Worm (Caenorhabditis elegans) whole organism, dauer: ENCODE data around the gene Y71H2AM.20.

Experiments
- unc-62 ChIP-seq: sonication (generic microtip); optimal IDR thresholded peaks from 2 replicates; lab custom pipeline; 2017; ENCODE audit warnings: missing biosample characterization, missing genetic modification reagents, missing genetic modification characterization

The Y71H2AM.20 gene

DNA sequence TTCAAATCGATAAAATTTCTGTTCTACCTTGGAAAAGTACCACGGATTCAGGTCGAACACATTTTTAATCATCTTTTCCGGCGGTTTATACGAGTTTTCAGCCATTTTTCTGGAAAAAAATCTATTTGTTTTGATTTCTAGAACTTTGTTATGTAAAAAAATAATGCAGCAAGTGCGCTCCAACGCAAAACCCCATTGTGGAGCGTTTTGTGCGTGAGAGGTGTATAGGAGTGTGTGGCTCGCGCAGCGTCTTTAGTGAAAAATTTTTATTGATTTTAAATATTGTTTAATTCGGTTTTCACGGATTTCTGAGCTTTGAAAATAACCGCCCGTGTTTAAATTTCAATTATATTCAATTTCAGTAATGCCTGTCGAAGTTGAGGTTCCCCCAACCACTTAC lies at the start of gene Y71H2AM.20:
Gene Y71H2AM.20 (minus strand): TSS at position 109 of the 400 bp plus-strand sequence.
- no peak for TF ChIP-seq unc-62 (GFP tag; lab: Kevin White, UChicago)

DNA sequence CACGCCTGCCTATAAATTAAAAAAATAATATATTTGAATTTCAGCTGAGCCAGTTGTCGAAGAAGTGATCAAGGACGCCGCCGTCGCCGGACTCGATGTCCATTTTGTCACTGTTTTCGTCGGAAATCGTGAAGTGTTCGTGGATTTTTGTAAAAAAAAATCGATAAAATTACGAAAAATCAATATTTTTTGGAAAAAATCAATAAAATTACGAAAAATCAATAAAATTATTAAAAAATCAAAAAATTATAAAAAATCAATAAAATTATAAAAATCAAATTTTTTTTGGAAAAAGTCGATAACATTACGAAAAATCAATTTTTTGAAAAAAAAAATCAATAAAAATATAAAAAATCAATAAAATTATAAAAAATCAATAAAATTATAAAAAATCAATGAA lies 49.2 kb upstream of the Y71H2AM.20 start:
- no peak for TF ChIP-seq unc-62 (GFP tag; lab: Kevin White, UChicago)

DNA sequence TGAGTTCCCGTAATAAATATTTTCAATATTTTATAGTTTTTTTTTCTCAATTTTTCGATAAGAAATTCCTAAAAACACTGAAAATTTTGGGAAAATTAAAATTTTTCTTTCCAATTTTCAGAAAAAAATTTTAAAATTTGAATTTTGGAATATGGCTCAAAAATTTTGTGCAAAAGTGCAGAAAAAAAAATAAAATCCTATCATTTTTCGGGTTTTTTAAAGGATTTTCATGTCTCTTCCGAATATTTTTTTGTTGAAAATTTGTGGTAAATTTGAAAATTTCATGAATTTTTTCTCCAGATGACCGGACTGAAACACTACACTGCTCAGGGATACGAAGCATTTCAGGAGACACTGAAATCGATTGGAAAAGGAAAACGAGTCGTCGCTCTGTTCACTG lies 48.6 kb upstream of the Y71H2AM.20 start, which contains the start of gene txdc-17:
Gene txdc-17 (plus strand): TSS at position 301 of the 400 bp plus-strand sequence.
- TF ChIP-seq unc-62 (GFP tag; lab: Kevin White, UChicago): no peak

DNA sequence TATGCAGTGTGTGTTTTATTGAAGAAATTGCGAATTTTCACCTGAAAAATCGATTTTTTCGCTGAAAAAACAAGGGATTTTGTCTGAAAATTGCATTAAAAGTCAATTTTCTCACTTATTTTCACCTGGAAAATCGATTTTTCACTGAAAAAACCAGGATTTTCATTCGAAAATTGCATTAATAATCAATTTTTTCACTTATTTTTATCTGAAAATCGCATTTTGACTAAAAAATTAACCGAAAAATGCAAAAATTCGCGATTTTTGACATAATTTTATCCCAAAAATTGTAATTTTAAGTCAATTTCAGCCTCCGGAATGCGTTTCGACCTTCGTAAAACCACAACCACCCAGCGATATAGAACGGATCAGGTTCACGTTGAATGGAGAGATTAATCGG lies 46.7 kb upstream of the Y71H2AM.20 start, which contains the start of gene Y71H2AM.29:
Gene Y71H2AM.29 (plus strand): TSS at position 301 of the 400 bp plus-strand sequence.
- no peak for TF ChIP-seq unc-62 (GFP tag; lab: Kevin White, UChicago)

DNA sequence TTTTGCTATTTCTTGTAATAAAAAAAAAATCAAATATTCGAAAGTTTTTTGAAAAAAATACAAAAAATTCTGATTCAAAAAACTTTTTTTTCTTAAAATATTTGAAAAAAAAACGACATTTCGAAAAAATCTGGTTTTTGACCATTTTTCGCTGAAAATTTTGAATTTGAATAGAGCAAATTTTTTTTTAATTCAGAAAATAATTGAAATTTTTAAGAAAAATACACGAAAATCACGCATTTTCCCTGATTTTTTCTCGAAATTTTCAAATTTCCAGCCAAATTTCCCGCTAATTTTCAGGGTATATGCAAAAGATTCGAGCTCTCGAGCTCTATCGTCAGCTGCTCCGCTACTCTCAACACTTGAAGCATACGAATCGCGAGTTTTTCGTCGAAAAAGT lies 41.0 kb upstream of the Y71H2AM.20 start, which contains the start of gene Y71H2AM.1:
Gene Y71H2AM.1 (plus strand): TSS at position 301 of the 400 bp plus-strand sequence.
- no peak for TF ChIP-seq unc-62 (GFP tag; lab: Kevin White, UChicago)

DNA sequence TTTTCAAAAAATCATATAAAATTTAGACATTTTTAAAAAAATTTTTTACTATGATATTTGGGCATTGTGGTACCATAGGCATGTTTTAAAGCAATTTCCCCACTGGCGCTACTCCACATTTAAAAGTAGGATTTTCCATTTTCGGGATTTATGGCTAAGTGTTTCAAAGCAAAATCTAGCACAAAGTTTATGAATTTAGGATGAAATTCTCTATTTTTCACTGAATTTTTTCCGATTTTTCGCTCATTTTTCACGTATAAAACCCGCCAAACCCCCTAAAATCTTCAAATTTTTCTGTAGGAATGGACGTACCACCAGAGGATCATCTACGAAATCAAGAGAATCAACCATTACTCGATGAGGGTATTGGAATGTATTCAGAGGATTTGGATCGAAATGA lies 33.2 kb upstream of the Y71H2AM.20 start, which contains the start of gene pipp-4P:
Gene pipp-4P (plus strand): TSS at position 301 of the 400 bp plus-strand sequence.
- TF ChIP-seq unc-62 (GFP tag; lab: Kevin White, UChicago): no peak

DNA sequence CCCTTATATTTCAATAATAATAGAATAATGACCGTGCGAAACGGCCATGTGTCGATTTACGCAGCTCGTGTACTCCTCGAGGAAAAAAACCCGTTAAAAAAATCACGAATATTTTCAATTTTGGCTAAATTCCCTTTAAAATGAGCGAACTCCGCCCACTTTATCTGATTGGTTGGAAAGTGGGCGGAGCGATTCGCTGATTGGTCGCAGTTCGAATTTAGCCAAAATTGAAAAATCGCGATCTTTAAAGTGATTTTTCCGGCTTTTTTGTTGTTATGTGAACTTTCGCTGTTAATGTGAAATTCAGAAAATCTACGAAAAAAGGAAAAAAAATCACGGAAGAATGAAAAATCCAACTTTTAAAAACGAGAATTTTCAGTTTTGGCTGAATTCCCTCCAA lies 32.1 kb upstream of the Y71H2AM.20 start:
- no peak for TF ChIP-seq unc-62 (GFP tag; lab: Kevin White, UChicago)

DNA sequence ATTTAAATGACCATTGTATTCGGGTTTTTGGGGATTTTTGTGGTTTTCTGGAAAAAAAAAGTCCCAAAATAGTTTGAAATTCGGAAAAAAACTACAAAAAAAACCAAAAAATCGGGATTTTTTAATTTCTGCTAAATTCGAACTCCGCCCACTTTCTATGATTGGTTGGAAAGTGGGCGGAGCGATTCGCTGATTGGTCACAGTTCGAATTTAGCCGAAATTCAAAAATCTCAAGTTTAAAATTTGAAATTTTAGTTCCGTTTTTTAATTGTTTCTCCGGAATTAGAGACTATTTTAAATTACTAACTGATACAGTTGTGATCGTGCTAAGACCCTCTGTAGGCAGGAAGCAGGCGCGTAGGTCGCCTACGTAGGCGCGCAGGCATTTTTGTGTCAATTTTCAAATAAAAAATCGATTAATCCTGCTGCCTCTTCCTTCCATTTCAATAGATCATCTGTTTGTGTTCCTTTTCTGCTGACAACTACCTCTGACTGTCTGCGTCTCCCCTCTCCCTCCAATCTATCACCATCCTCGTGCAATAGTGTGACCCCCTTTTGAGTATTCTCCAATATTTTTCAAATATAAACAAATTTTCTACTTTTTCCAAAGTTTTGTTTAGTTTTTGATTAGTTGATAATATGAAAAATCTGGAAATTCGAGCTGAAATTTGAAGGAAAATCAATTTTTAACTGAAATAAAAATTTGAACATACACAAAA lies 30.6 kb upstream of the Y71H2AM.20 start:
- TF ChIP-seq unc-62 (GFP tag; lab: Kevin White, UChicago): no peak

DNA sequence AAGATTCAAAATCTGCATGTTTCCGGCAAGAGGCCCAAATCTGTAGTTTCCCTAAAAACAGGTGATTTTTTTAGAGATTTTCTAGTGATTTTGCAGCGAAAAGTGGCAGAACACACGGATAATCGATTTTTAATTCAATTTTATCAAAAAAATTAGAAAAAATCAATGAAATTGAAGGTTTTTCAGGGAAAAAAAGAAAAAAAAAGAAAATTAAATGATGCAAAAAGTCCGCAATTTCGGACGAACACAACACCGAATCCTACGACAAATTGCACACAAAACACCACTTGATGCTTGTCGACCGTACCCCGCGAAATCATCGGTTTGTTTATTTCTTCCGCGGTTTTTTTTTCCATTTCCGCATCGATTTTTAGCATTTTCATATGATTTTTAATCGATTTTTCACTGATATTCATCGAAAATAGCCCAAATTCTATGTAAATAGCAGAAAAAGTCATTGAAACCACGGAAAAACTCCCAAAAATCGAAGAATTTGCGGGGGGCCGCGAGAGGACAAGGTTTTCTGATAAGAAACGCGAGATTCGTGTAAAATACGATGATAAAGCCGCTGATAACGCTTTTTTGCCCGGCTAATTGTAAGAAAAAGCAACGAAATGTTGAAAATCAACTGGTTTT lies 29.3 kb upstream of the Y71H2AM.20 start, which contains the start of gene tufm-1:
Gene tufm-1 (minus strand): TSS at position 51 of the 636 bp plus-strand sequence.
- no peak for TF ChIP-seq unc-62 (GFP tag; lab: Kevin White, UChicago)

DNA sequence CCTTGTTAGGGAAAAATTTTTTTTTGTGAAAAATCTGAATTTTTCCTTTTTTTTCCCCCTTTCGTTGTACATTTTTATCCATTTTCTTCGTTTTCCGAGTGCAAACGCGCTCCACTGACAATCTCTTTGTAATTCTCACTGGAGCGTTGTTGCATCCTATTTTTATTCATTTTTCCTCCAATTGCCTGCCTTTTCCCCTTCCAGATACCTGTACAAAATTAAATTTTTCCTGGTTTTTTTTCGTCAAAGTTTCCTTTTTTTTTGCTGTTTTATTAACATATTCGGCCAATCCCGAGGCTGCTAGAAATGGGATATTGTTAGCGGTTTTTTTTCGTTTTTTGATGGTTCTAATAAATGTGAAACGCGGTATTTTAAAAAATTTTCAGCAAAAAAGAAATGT lies 25.7 kb upstream of the Y71H2AM.20 start:
- TF ChIP-seq unc-62 (GFP tag; lab: Kevin White, UChicago): no peak

DNA sequence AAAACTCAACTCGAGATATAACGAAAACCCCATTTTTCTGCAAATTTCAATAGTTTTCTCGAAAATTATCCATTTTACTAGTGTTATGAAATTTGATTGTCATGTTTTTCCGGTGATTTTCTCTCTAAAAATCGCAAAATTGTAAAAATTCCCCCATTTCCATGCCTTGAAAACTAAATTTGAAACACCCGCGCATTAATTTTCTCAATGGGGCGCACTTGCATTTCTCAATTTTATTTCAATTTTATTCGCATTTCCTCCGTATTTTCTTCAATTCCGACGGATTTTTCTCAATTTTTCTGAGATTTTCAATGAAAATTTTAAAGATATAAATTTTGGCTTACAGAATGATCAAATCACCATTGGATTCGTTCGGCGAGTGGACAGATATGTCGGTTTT lies 19.3 kb upstream of the Y71H2AM.20 start, which contains the start of gene Y71H2AM.3:
Gene Y71H2AM.3 (plus strand): TSS at position 347 of the 400 bp plus-strand sequence.
- no peak for TF ChIP-seq unc-62 (GFP tag; lab: Kevin White, UChicago)

DNA sequence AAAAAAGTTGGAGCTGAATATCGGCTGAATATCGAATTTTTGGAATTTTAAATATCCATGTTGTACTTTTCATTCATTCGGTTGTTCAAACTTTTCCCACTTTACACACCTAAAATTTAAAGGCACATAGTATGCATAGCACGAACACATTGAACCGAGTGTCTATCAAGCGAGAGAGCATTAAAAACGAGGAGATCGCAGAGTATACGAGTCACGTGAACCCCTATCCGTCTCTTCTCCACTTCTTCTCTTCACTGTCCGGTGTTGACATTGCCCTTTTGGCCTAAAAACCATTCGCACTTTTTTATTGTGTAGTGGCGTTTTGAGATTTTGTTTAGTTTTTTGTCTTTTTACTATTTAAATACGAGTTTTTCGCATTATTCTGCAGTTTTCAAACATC lies 18.7 kb upstream of the Y71H2AM.20 start:
- TF ChIP-seq unc-62 (GFP tag; lab: Kevin White, UChicago): no peak

DNA sequence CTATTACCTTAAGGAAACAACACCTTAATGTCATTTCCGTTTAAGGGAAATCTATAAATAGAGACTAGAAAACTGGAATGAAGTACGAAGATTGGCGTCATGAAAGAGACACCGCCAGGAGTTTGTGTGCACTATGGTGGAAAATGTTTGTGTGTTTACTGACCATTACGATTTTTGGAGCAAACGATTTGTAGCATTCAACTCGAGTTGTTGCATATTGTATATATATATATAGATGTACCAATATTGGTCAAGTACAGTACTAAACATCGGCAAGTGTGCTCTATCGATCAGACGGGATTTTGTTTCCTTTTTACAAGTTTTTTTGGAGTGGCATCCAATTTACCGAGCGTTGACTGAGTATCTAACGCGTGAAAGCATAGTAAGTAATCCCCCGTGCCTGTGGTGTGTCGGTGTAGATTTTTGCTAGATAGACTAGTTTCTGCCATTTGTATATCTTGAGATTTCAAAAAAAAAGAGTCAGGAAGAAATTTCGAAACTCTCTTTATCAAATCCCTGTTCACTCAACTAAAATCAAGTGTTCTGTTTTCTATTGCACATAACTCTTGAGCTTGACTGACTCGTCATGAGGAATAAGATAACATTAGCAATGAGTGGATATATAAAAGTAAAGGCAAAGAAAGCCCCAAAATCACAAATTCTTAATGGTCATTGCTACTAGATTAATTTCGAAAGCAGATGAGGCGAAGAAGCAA lies 16.2 kb upstream of the Y71H2AM.20 start, which contains the start of the genes twk-45 and Y71H2AM.25:
Gene twk-45 (minus strand): TSS at position 101 of the 716 bp plus-strand sequence.
Gene Y71H2AM.25 (plus strand): TSS at position 666 of the 716 bp plus-strand sequence.
- no peak for TF ChIP-seq unc-62 (GFP tag; lab: Kevin White, UChicago)

DNA sequence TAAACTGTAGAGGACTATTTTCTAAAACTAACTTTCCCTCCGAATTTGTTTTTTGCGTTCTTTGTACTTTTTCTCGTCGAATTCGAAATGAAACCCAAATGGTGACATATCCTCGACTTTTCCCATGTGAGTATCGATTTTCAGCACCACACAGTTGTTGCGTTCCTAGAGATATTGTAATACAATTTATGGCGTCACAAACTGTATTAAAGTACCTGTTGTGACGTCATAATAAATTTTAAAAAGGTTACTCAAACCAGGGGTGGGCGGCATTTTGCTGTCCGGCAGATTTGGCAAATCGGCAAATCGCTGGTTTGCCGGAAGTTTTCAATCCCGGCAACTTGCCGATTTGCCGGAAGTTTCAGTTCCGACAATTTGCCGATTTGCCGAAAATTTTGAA lies 15.0 kb upstream of the Y71H2AM.20 start:
- TF ChIP-seq unc-62 (GFP tag; lab: Kevin White, UChicago): no peak

DNA sequence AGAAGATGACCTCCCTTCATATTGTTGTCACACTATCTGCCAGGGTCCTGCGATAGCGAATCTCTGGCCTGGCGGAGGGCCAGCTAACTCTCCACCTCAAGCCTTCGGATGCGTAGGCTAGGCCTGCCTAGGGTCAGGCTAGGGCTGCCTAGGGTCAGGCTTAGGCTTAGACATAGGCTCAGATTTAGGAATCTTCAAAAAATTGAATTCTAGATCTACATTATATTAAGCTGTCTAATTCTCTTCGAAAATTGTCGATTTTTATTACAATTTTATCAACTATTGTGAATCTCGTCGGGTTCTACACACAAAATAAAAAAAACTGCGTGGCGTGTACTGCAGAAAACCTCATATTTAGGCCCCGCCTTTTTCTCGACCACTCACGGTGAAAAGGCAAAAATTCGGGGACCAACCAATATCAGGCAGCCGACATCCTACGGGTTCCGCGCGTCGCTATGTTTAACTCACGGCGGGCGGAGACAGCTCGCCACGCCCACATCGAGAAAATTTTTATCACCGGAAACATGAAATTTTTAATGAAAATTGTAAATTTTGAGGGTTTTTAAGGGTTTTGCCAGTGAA lies 9.8 kb upstream of the Y71H2AM.20 start:
- TF ChIP-seq unc-62 (GFP tag; lab: Kevin White, UChicago): no peak
